Fruit fly (Drosophila melanogaster): ENCODE measurements around the gene Spase22-23.
A peak's percentile ranks its signal among the peaks of the same experiment; 100 is the strongest.

Spase22-23 gene

dm6 chr3R:24274212-24274611, 44.4 kb upstream of the Spase22-23 start:
- no peak for TF ChIP-seq CG15710 (tag; optimal IDR thresholded peaks at IDR 0.05)
- TF ChIP-seq CG8159 (tag; optimal IDR thresholded peaks at IDR 0.05): no peak
- TF ChIP-seq rn (GFP tag; IDR thresholded peaks at IDR 0.05): no peak
- no peak for TF ChIP-seq CG12605 (GFP tag; IDR thresholded peaks at IDR 0.05)
- no peak for TF ChIP-seq fd96Ca (GFP tag; IDR thresholded peaks at IDR 0.05)
- TF ChIP-seq CG34367 (tag; optimal IDR thresholded peaks at IDR 0.05): no peak
- no peak for TF ChIP-seq CG17806 (tag; optimal IDR thresholded peaks at IDR 0.05)

dm6 chr3R:24272775-24273290, 43.0 kb upstream of the Spase22-23 start, which contains the start of gene Orct2:
Gene Orct2, plus strand, starts transcription at chr3R:24273029.
- peak; percentile 6 for TF ChIP-seq Pif1A (GFP tag; optimal IDR thresholded peaks at IDR 0.05)
- no peak for TF ChIP-seq CG10348 (GFP tag; IDR thresholded peaks at IDR 0.05)
- no peak for TF ChIP-seq D1 (tag; optimal IDR thresholded peaks at IDR 0.05)
- TF ChIP-seq CG14655 (GFP tag; optimal IDR thresholded peaks at IDR 0.05): peak; percentile 14
- TF ChIP-seq fd96Ca (GFP tag; IDR thresholded peaks at IDR 0.05): 0 out of 3 replicates have a peak, but pooled peaks have one; percentile 27
- TF ChIP-seq CG12605 (GFP tag; IDR thresholded peaks at IDR 0.05): peak; percentile 23; the same call in 1 of the 2 replicates
- TF ChIP-seq CG4496 (GFP tag; IDR thresholded peaks at IDR 0.05): peak; percentile 58; the same call in 1 of the 3 replicates
- TF ChIP-seq EcR (GFP tag; optimal IDR thresholded peaks at IDR 0.05): peak; percentile 40
- peak; percentile 32 for TF ChIP-seq CG13204 (GFP tag; optimal IDR thresholded peaks at IDR 0.05)
- peak; percentile 27; the same call in 1 of the 2 replicates for TF ChIP-seq CG32121 (GFP tag; IDR thresholded peaks at IDR 0.05)
- TF ChIP-seq CG9948 (tag; optimal IDR thresholded peaks at IDR 0.05): no peak
- TF ChIP-seq CG8159 (tag; optimal IDR thresholded peaks at IDR 0.05): no peak

dm6 chr3R:24272232-24272631, 42.4 kb upstream of the Spase22-23 start:
- TF ChIP-seq CG14655 (GFP tag; optimal IDR thresholded peaks at IDR 0.05) (peak; percentile 31), EcR (GFP tag; optimal IDR thresholded peaks at IDR 0.05) (peak; percentile 10), CG13204 (GFP tag; optimal IDR thresholded peaks at IDR 0.05) (no peak)

dm6 chr3R:24271071-24271470, 41.2 kb upstream of the Spase22-23 start, which contains the start of gene jar:
Gene jar, minus strand, starts transcription at chr3R:24271233.
- peak; percentile 16 for TF ChIP-seq CG8159 (tag; optimal IDR thresholded peaks at IDR 0.05)
- no peak for TF ChIP-seq CG34367 (tag; optimal IDR thresholded peaks at IDR 0.05)
- peak; percentile 25 for TF ChIP-seq gl (tag; optimal IDR thresholded peaks at IDR 0.05)
- peak; percentile 29; the same call in 1 of the 2 replicates for TF ChIP-seq CG12605 (GFP tag; IDR thresholded peaks at IDR 0.05)
- TF ChIP-seq Ets98B (GFP tag; IDR thresholded peaks at IDR 0.05): peak; percentile 49; the same call in 1 of the 2 replicates
- no peak for TF ChIP-seq rn (GFP tag; IDR thresholded peaks at IDR 0.05)
- no peak for TF ChIP-seq CG9948 (tag; optimal IDR thresholded peaks at IDR 0.05)
- TF ChIP-seq Snoo (tag; optimal IDR thresholded peaks at IDR 0.05): peak; percentile 18
- TF ChIP-seq CG17806 (tag; optimal IDR thresholded peaks at IDR 0.05): no peak
- TF ChIP-seq EcR (GFP tag; optimal IDR thresholded peaks at IDR 0.05): peak; percentile 39
- TF ChIP-seq CG4496 (GFP tag; IDR thresholded peaks at IDR 0.05): peak; percentile 31; the same call in 1 of the 3 replicates
- TF ChIP-seq fd96Ca (GFP tag; IDR thresholded peaks at IDR 0.05): no peak; the same call in 2 of the 3 replicates
- TF ChIP-seq CG13204 (GFP tag; optimal IDR thresholded peaks at IDR 0.05): peak; percentile 12
- peak; percentile 27; the same call in 1 of the 2 replicates for TF ChIP-seq CG32121 (GFP tag; IDR thresholded peaks at IDR 0.05)

- TF ChIP-seq CG10348 (GFP tag; IDR thresholded peaks at IDR 0.05) (no peak), CG34367 (tag; optimal IDR thresholded peaks at IDR 0.05) (no peak), Pif1B (GFP tag; optimal IDR thresholded peaks at IDR 0.05) (no peak), CG12605 (GFP tag; IDR thresholded peaks at IDR 0.05) (no peak), Pif1A (GFP tag; optimal IDR thresholded peaks at IDR 0.05) (no peak), CG17806 (tag; optimal IDR thresholded peaks at IDR 0.05) (no peak), D1 (tag; optimal IDR thresholded peaks at IDR 0.05) (no peak), fd96Ca (GFP tag; IDR thresholded peaks at IDR 0.05) (no peak), CG32121 (GFP tag; IDR thresholded peaks at IDR 0.05) (no peak), Ets98B (GFP tag; IDR thresholded peaks at IDR 0.05) (no peak), gl (tag; optimal IDR thresholded peaks at IDR 0.05) (no peak), rn (GFP tag; IDR thresholded peaks at IDR 0.05) (no peak), CG13204 (GFP tag; optimal IDR thresholded peaks at IDR 0.05) (no peak)
These were observed 40.7 kb upstream of the Spase22-23 start for dm6 chr3R:24270578-24270977.

- TF ChIP-seq CG13204 (GFP tag; optimal IDR thresholded peaks at IDR 0.05) (peak; percentile 27), EcR (GFP tag; optimal IDR thresholded peaks at IDR 0.05) (peak; percentile 80), CG12605 (GFP tag; IDR thresholded peaks at IDR 0.05) (no peak), Pif1A (GFP tag; optimal IDR thresholded peaks at IDR 0.05) (no peak)
These were observed 40.2 kb upstream of the Spase22-23 start for dm6 chr3R:24270034-24270433.

dm6 chr3R:24268293-24268692, 38.5 kb upstream of the Spase22-23 start:
- no peak for TF ChIP-seq gl (tag; optimal IDR thresholded peaks at IDR 0.05)
- TF ChIP-seq CG10348 (GFP tag; IDR thresholded peaks at IDR 0.05): no peak
- TF ChIP-seq rn (GFP tag; IDR thresholded peaks at IDR 0.05): no peak
- TF ChIP-seq CG8301 (tag; optimal IDR thresholded peaks at IDR 0.05): no peak
- TF ChIP-seq Snoo (tag; optimal IDR thresholded peaks at IDR 0.05): no peak
